Worm (Caenorhabditis elegans): ENCODE measurements around the gene F45D11.7.
"Not testable (repeated sequence)": the region's sequence is repeated elsewhere in the genome, so short reads cannot be mapped to it uniquely, and the experiment has no call there.

F45D11.7 gene

DNA sequence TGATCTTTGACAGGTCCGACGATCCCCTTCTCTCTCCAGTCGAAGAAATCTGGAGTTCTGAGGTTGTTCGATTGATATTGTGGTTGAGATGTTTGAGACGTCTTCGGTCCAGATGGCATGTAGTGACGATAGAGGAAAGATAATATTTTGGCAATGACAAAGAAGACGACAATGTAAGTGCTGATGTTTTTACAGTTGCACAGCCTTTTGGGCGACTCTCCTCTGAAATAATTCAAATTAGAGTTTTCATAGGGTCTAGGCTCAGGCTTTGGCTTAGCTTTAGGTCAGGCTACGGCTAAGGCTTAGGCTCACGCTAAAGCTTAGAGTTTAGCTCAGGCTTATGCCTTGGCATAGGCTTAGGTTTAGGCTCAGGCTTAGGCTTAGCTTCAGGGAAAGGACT, 32.4 kb upstream of the F45D11.7 start, which contains the start of gene C32B5.13:
TSS of gene C32B5.13 (minus strand) at position 101 of the 400 bp plus-strand sequence.
- TF ChIP-seq nhr-28 (tag; optimal IDR thresholded peaks at IDR 0.05) (no peak), lin-15B (tag; optimal IDR thresholded peaks at IDR 0.05) (no peak), zag-1 (tag; optimal IDR thresholded peaks at IDR 0.05) (no peak), ztf-11 (tag; optimal IDR thresholded peaks at IDR 0.05) (no peak), R02D3.7 (tag; optimal IDR thresholded peaks at IDR 0.05) (no peak), snpc-4 (tag; optimal IDR thresholded peaks at IDR 0.05) (no peak), pha-4 (tag; optimal IDR thresholded peaks at IDR 0.05) (no peak), sea-2 (GFP tag; optimal IDR thresholded peaks at IDR 0.05) (no peak), eor-1 (tag; optimal IDR thresholded peaks at IDR 0.05) (no peak), egl-27 (tag; optimal IDR thresholded peaks at IDR 0.05) (no peak), daf-12 (tag; optimal IDR thresholded peaks at IDR 0.05) (no peak), jun-1 (tag; optimal IDR thresholded peaks at IDR 0.05) (no peak), tbx-2 (tag; optimal IDR thresholded peaks at IDR 0.05) (no peak), ceh-82 (tag; optimal IDR thresholded peaks at IDR 0.05) (no peak), fkh-2 (tag; optimal IDR thresholded peaks at IDR 0.05) (no peak)

DNA sequence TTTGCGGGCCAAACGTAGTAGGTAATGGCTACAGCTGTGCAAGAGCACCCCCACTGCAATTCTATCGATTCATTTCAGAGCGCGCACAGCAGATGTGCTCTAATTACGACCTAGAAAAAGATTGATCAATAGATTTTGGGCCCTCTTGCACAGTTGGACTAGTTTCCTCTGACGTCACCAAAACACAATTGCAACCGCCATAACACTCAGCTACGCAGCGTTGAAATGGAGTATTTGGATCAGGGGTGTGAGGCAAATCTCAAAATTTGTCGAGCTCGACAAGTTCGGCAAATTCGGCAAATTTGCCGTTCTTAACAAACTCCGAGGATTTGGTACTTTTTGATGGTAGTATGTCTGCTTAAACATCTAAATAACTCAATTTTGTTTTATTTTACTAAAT, 27.4 kb upstream of the F45D11.7 start, which contains the start of gene fbxc-18:
TSS of gene fbxc-18 (minus strand) at position 101 of the 400 bp plus-strand sequence.
- TF ChIP-seq nhr-12, skn-1, nhr-237 (tag; optimal IDR thresholded peaks at IDR 0.05): not testable (repeated sequence)

DNA sequence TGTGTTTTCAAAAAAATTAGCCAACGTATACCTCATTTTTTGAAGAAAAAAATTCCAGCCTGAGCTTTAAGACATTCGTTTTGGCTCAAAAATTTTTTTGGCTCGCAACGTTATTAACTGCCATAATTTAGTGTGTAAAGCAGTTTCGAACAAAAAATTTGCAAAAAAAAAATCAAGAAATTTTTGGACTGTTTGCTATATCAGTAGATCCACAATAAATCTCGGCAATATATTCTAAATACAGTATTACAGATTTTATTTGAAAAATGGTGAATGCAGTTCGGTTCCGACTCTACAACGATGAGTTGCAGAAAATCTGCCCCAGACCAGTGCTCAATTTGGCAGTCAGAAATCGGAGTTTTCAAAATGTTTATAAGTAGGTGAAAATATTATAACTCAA, 26.2 kb upstream of the F45D11.7 start, which contains the start of gene C32B5.6:
TSS of gene C32B5.6 (plus strand) at position 301 of the 400 bp plus-strand sequence.
- not testable (repeated sequence) for TF ChIP-seq nhr-23, jun-1, daf-12 (tag; optimal IDR thresholded peaks at IDR 0.05)

- TF ChIP-seq fkh-10 (GFP tag; optimal IDR thresholded peaks at IDR 0.05) (no peak), jun-1 (tag; optimal IDR thresholded peaks at IDR 0.05) (no peak), skn-1 (tag; optimal IDR thresholded peaks at IDR 0.05) (no peak), ztf-11 (tag; optimal IDR thresholded peaks at IDR 0.05) (no peak), hmg-11 (tag; optimal IDR thresholded peaks at IDR 0.05) (no peak), nhr-28 (tag; optimal IDR thresholded peaks at IDR 0.05) (no peak), eor-1 (tag; optimal IDR thresholded peaks at IDR 0.05) (no peak), elt-1 (tag; optimal IDR thresholded peaks at IDR 0.05) (no peak), pqm-1 (tag; optimal IDR thresholded peaks at IDR 0.05) (no peak), fkh-2 (tag; optimal IDR thresholded peaks at IDR 0.05) (no peak), unc-39 (tag; optimal IDR thresholded peaks at IDR 0.05) (no peak), nfya-1 (tag; optimal IDR thresholded peaks at IDR 0.05; ENCODE audit: insufficient read depth) (no peak), nhr-43 (tag; optimal IDR thresholded peaks at IDR 0.05; ENCODE audit: poor library complexity, severe bottlenecking) (no peak), elt-2 (tag; optimal IDR thresholded peaks at IDR 0.05) (no peak), ztf-4 (tag; optimal IDR thresholded peaks at IDR 0.05) (no peak), nhr-67 (tag; optimal IDR thresholded peaks at IDR 0.05) (no peak)
These were observed 21.5 kb upstream of the F45D11.7 start, which contains the start of gene C32B5.15 for ce11 chrII:972850-973249. C32B5.15 (minus strand) TSS chrII:972950.

DNA sequence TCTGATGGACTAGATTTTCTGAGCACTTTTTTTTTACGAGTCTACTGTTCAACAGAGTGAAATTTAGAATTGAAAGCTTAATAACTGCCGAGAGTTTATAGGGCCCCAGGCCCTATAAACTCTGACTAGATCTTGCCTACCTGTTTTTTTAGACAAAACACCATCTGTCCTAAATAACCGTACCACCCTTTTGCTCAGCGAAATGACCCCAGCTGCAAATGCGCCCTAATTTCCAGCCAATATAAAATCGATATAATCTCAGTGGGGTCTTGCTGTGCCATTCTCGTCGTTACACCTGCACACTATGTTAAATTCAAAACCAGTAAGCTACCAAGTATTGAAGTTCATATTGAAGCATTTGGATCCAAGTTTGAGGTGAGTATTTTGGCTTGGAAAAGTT, 20.3 kb upstream of the F45D11.7 start, which contains the start of gene fbxc-14:
TSS of gene fbxc-14 (plus strand) at position 301 of the 400 bp plus-strand sequence.
- TF ChIP-seq unc-39 (tag; optimal IDR thresholded peaks at IDR 0.05) (no peak), ceh-28 (tag; optimal IDR thresholded peaks at IDR 0.05) (no peak), jun-1 (tag; optimal IDR thresholded peaks at IDR 0.05) (no peak), nfya-1 (tag; optimal IDR thresholded peaks at IDR 0.05; ENCODE audit: insufficient read depth) (no peak), egl-27 (tag; optimal IDR thresholded peaks at IDR 0.05) (no peak), daf-12 (tag; optimal IDR thresholded peaks at IDR 0.05) (no peak), pha-4 (tag; optimal IDR thresholded peaks at IDR 0.05) (no peak), nhr-12 (tag; optimal IDR thresholded peaks at IDR 0.05) (no peak), zag-1 (tag; optimal IDR thresholded peaks at IDR 0.05) (no peak), unc-62 (GFP tag; optimal IDR thresholded peaks at IDR 0.05) (no peak), ama-1 (optimal IDR thresholded peaks at IDR 0.05) (no peak), elt-2 (tag; optimal IDR thresholded peaks at IDR 0.05) (no peak), ztf-11 (tag; optimal IDR thresholded peaks at IDR 0.05) (no peak), nhr-76 (tag; optimal IDR thresholded peaks at IDR 0.05) (no peak), snpc-4 (tag; optimal IDR thresholded peaks at IDR 0.05) (no peak), mdl-1 (tag; optimal IDR thresholded peaks at IDR 0.05) (no peak), egl-5 (tag; optimal IDR thresholded peaks at IDR 0.05) (no peak), pqm-1 (tag; optimal IDR thresholded peaks at IDR 0.05) (no peak), nhr-67 (tag; optimal IDR thresholded peaks at IDR 0.05) (no peak), ceh-82 (tag; optimal IDR thresholded peaks at IDR 0.05) (no peak)

Data from whole organism, L3 larva.